Fruit fly (Drosophila melanogaster) whole organism, prepupa: Measurements from ENCODE around the gene Gr21a.
A peak's percentile ranks its signal among the peaks of the same experiment; 100 is the strongest.

Experiments
- Blimp-1 ChIP-seq: fragments of 200-800 bp; sonication (Bioruptor generic); optimal IDR thresholded peaks from 3 replicates; lab custom pipeline; 2017; ENCODE audit warnings: missing biosample characterization, missing genetic modification characterization, mild to moderate bottlenecking, moderate library complexity, missing genetic modification reagents
- CG10631 ChIP-seq: fragments of 200-800 bp; sonication (Bioruptor generic); optimal IDR thresholded peaks from 2 replicates; lab custom pipeline; 2016; ENCODE audit warnings: missing biosample characterization, missing genetic modification characterization
- CG11294 ChIP-seq: fragments of 200-800 bp; sonication (Bioruptor generic); IDR thresholded peaks from 2 replicates; pipeline ENCODE4 v1.3.6; 2022; ENCODE audit warnings: missing biosample characterization, missing genetic modification characterization
- CG11902 ChIP-seq: fragments of 200-800 bp; sonication (Bioruptor generic); optimal IDR thresholded peaks from 3 replicates; lab custom pipeline; 2016; ENCODE audit warnings: missing biosample characterization, missing genetic modification characterization
- CG16779 ChIP-seq: fragments of 200-800 bp; sonication (Bioruptor generic); optimal IDR thresholded peaks from 3 replicates; lab custom pipeline; 2017; ENCODE audit warnings: missing biosample characterization, mild to moderate bottlenecking, missing genetic modification characterization
- CG32006 ChIP-seq: fragments of 200-800 bp; sonication (Bioruptor generic); optimal IDR thresholded peaks from 3 replicates; lab custom pipeline; 2017; ENCODE audit warnings: missing biosample characterization, mild to moderate bottlenecking, missing genetic modification characterization
- CG34406 ChIP-seq: fragments of 200-800 bp; sonication (Bioruptor generic); optimal IDR thresholded peaks from 3 replicates; lab custom pipeline; 2016; ENCODE audit warnings: missing biosample characterization, missing genetic modification characterization
- CG4318 ChIP-seq: fragments of 200-800 bp; sonication (Bioruptor generic); optimal IDR thresholded peaks from 3 replicates; lab custom pipeline; 2017; ENCODE audit warnings: missing biosample characterization, mild to moderate bottlenecking, missing genetic modification characterization
- CG6163 ChIP-seq: fragments of 200-800 bp; sonication (Bioruptor generic); IDR thresholded peaks from 3 replicates; pipeline ENCODE4 v1.3.6; 2022; ENCODE audit warnings: missing biosample characterization, missing genetic modification characterization
- CG6808 ChIP-seq: fragments of 200-800 bp; sonication (Bioruptor generic); optimal IDR thresholded peaks from 3 replicates; lab custom pipeline; 2017; ENCODE audit warnings: missing biosample characterization, missing genetic modification characterization, mild to moderate bottlenecking, moderate library complexity, missing genetic modification reagents
- CG6854 ChIP-seq: fragments of 200-800 bp; sonication (Bioruptor generic); optimal IDR thresholded peaks from 2 replicates; lab custom pipeline; 2017; ENCODE audit warnings: missing biosample characterization, mild to moderate bottlenecking, missing genetic modification characterization
- CG8319 ChIP-seq: fragments of 200-800 bp; sonication (Bioruptor generic); optimal IDR thresholded peaks from 3 replicates; lab custom pipeline; 2016; ENCODE audit warnings: missing biosample characterization, missing genetic modification characterization
- CG8632 ChIP-seq: fragments of 200-800 bp; sonication (Bioruptor generic); optimal IDR thresholded peaks from 3 replicates; lab custom pipeline; 2016; ENCODE audit warnings: missing biosample characterization, missing genetic modification characterization
- Eip78C ChIP-seq: fragments of 200-800 bp; sonication (Bioruptor generic); peaks from one replicate; lab custom pipeline; 2016; ENCODE audit warnings: missing biosample characterization, missing genetic modification characterization
- Eip93F ChIP-seq: fragments of 200-800 bp; sonication (Bioruptor generic); optimal IDR thresholded peaks from 2 replicates; lab custom pipeline; 2016; ENCODE audit warnings: missing biosample characterization, mild to moderate bottlenecking, missing genetic modification characterization
- Gug ChIP-seq: fragments of 200-800 bp; sonication (Bioruptor generic); IDR thresholded peaks from 2 replicates; pipeline ENCODE4 v1.3.6; 2022; ENCODE audit warnings: missing biosample characterization, missing genetic modification characterization
- Hr4 ChIP-seq: fragments of 200-800 bp; sonication (Bioruptor generic); optimal IDR thresholded peaks from 3 replicates; lab custom pipeline; 2016; ENCODE audit warnings: missing biosample characterization, missing genetic modification characterization
- Met ChIP-seq: fragments of 200-800 bp; sonication (Bioruptor generic); optimal IDR thresholded peaks from 3 replicates; lab custom pipeline; 2016; ENCODE audit warnings: missing biosample characterization, missing genetic modification characterization
- Smox ChIP-seq: fragments of 200-800 bp; sonication (Bioruptor generic); optimal IDR thresholded peaks from 3 replicates; lab custom pipeline; 2016; ENCODE audit warnings: missing biosample characterization, missing genetic modification characterization
- Sox102F ChIP-seq: fragments of 200-800 bp; sonication (Bioruptor generic); optimal IDR thresholded peaks from 2 replicates; lab custom pipeline; 2016; ENCODE audit warnings: missing biosample characterization, mild to moderate bottlenecking, missing genetic modification characterization
- achi ChIP-seq: fragments of 200-800 bp; sonication (Bioruptor generic); optimal IDR thresholded peaks from 3 replicates; lab custom pipeline; 2016; ENCODE audit warnings: missing biosample characterization, missing genetic modification characterization
- acj6 ChIP-seq: fragments of 200-800 bp; sonication (Bioruptor generic); optimal IDR thresholded peaks from 3 replicates; lab custom pipeline; 2016; ENCODE audit warnings: missing biosample characterization, missing genetic modification characterization
- dac ChIP-seq: fragments of 200-800 bp; sonication (Bioruptor generic); optimal IDR thresholded peaks from 2 replicates; lab custom pipeline; 2017; ENCODE audit warnings: missing biosample characterization, mild to moderate bottlenecking, missing genetic modification characterization
- eg ChIP-seq: fragments of 200-800 bp; sonication (Bioruptor generic); IDR thresholded peaks from 3 replicates; pipeline ENCODE4 v1.3.6; 2022; ENCODE audit warnings: missing biosample characterization, missing genetic modification characterization
- esn ChIP-seq: fragments of 200-800 bp; sonication (Bioruptor generic); optimal IDR thresholded peaks from 2 replicates; lab custom pipeline; 2016; ENCODE audit warnings: missing biosample characterization, mild to moderate bottlenecking, missing genetic modification characterization, moderate library complexity
- fd59A ChIP-seq: fragments of 200-800 bp; sonication (Bioruptor generic); optimal IDR thresholded peaks from 2 replicates; lab custom pipeline; 2017; ENCODE audit warnings: missing biosample characterization, mild to moderate bottlenecking, missing genetic modification characterization, missing genetic modification reagents
- fkh ChIP-seq: fragments of 200-800 bp; sonication (Bioruptor generic); optimal IDR thresholded peaks from 3 replicates; lab custom pipeline; 2017; ENCODE audit warnings: missing biosample characterization, mild to moderate bottlenecking, missing genetic modification characterization, moderate library complexity
- lz ChIP-seq: fragments of 200-800 bp; sonication (Bioruptor generic); optimal IDR thresholded peaks from 3 replicates; lab custom pipeline; 2016; ENCODE audit warnings: missing biosample characterization, missing genetic modification characterization
- spab ChIP-seq: fragments of 200-800 bp; sonication (Bioruptor generic); optimal IDR thresholded peaks from 2 replicates; lab custom pipeline; 2017; ENCODE audit warnings: missing biosample characterization, mild to moderate bottlenecking, missing genetic modification characterization, missing genetic modification reagents
- ss ChIP-seq, 2 experiments: fragments of 200-800 bp; sonication (Bioruptor generic); optimal IDR thresholded peaks; 2 replicates in 1 of 2; 3 replicates in 1 of 2; lab custom pipeline; 2017 to 2018; ENCODE audit warnings: mild to moderate bottlenecking in 2 of 2, missing biosample characterization in 2 of 2, missing genetic modification characterization in 2 of 2, moderate library complexity in 1 of 2
- svp ChIP-seq: fragments of 200-800 bp; sonication (Bioruptor generic); peaks from one replicate; lab custom pipeline; 2016; ENCODE audit warnings: missing biosample characterization, missing genetic modification characterization
- topi ChIP-seq: fragments of 200-800 bp; sonication (Bioruptor generic); optimal IDR thresholded peaks from 3 replicates; lab custom pipeline; 2016; ENCODE audit warnings: missing biosample characterization, missing genetic modification characterization

The Gr21a gene

DNA sequence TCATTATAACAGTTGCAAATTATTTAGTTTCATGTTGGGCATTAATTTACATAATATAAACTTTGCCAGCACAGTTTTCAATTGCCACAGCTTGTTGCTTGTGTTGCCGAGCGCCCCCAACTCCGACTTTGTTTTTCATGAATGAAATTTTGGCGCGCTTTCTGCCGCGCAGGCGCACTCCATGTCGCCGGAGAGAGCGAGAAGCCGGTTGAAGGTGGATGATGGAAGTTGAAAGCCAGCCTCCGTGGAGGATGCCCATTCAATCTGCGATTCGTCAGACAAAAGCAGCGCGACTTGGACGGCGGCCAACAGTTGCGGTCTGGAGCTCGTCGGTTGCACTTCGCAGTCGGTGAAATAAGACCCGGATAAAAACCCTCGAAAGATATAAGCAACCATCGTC, 30.0 kb upstream of the Gr21a start:
- no peak for TF ChIP-seq Gug (GFP tag; lab: Robert Waterston, UW)
- no peak for TF ChIP-seq CG8632
- no peak for TF ChIP-seq CG11294 (GFP tag; lab: Robert Waterston, UW)
- no peak for TF ChIP-seq spab
- TF ChIP-seq CG11902 (GFP tag; lab: Kevin White, UChicago), result no peak
- no peak for TF ChIP-seq CG4318
- no peak for TF ChIP-seq eg (GFP tag; lab: Robert Waterston, UW)
- TF ChIP-seq CG6854 (GFP tag; lab: Kevin White, UChicago), result no peak
- no peak for TF ChIP-seq Sox102F
- TF ChIP-seq lz, result no peak
- TF ChIP-seq Hr4 (GFP tag; lab: Kevin White, UChicago), result no peak
- no peak for TF ChIP-seq CG6163 (GFP tag; lab: Robert Waterston, UW)
- no peak for TF ChIP-seq achi
- no peak for TF ChIP-seq Eip78C (GFP tag; lab: Kevin White, UChicago)
- no peak for TF ChIP-seq Blimp-1 (GFP tag; lab: Kevin White, UChicago)
- no peak for TF ChIP-seq Eip93F
- no peak for TF ChIP-seq Smox
- TF ChIP-seq, all 60 proteins: peak for 0

DNA sequence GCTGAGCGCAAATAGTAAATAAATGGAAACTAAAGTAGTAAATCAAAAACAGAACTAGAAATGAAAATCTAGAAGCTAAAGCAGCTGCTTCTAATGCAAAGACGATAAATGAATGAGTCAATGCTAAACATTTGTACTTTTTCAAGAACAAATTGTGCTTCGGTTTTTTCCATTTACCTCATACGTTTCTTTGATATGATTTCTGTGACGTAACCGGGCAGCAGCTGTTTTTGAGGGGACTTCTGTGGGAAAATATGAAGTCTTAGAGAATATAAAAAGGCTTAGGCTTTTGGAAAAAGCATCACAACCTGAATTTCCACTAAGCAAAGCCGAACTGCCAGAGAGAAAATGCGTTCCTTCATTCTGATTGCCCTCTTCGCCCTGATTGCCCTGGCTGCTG, 7.0 kb upstream of the Gr21a start, which contains the start of gene CG12506:
Gene CG12506, plus strand, starts transcription at position 301 of the 400 bp plus-strand sequence.
- no peak for TF ChIP-seq lz
- no peak for TF ChIP-seq CG6163 (GFP tag; lab: Robert Waterston, UW)
- peak; percentile 7 for TF ChIP-seq fkh (GFP tag; lab: Kevin White, UChicago)

DNA sequence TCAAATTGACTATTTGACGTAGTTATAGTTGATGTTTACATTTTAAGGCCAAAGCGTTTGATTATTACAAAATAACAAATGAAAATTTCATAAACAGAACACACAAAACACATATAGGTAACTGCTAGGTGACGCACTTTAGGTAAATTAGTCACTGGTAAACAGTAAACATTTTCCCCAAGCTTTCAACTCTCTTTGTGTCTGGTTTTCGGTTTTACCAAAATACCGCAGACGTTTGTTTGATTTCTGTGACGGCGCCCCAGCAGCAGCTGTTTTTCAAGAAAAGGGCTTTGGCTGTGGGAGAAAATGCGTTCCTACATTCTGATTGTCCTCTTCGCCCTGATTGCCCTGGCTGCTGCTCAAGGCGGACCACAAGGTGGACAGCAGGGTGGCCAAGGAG, 4.0 kb upstream of the Gr21a start, which contains the start of gene CG13946:
Gene CG13946, plus strand, starts transcription at position 301 of the 400 bp plus-strand sequence.
- TF ChIP-seq fkh (GFP tag; lab: Kevin White, UChicago) (peak; percentile 3), Sox102F (no peak)

DNA sequence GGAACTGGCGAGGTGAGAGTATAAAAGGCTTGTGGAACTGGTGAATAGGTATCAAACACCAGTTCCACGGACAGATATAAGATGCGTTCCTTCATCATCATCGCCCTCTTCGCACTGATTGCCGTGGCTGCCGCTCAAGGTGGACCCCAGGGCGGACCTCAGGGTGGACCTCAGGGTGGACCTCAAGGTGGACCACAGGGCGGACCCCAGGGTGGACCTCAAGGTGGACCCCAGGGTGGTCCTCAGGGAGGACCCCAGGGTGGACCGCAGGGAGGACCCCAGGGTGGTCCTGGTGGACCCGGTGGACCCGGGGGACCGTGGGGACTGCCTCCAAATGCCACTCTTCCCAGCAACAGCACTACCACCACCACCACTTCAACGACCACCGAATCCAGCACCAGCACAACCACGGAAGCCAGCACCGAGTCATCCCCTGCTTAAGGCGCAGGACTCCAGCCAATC, 1.1 kb upstream of the Gr21a start, which contains the start of gene CG13947:
Gene CG13947, plus strand, starts transcription at position 51 of the 462 bp plus-strand sequence.
- TF ChIP-seq achi, result no peak
- no peak for TF ChIP-seq topi
- no peak for TF ChIP-seq spab
- no peak for TF ChIP-seq dac

DNA sequence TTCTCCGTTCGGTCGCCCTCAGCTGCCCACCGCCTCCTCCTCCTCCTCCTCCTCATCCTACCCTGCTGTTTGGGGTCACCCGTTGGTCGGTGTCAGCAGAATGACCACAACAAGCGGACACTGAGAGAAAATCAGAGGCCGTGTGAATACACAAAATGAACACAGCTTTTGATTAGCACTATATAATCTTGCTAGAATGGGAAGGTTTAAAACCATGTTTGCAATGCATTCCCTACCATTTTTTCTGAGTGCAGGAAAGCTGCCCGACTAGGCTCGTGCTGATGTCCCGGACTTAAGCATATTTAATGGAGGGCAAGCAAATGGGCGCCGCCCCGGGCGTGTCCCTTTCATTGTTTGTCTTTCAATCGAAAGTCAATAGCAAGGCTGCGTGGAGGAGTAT, 569 bp downstream of the Gr21a start:
- TF ChIP-seq Smox (no peak), CG16779 (tag; lab: Kevin White, UChicago) (no peak), Gug (GFP tag; lab: Robert Waterston, UW) (no peak), fkh (GFP tag; lab: Kevin White, UChicago) (no peak), achi (no peak), Sox102F (no peak), CG8319 (no peak), fd59A (GFP tag; lab: Kevin White, UChicago) (no peak), CG6854 (GFP tag; lab: Kevin White, UChicago) (no peak), lz (no peak)

DNA sequence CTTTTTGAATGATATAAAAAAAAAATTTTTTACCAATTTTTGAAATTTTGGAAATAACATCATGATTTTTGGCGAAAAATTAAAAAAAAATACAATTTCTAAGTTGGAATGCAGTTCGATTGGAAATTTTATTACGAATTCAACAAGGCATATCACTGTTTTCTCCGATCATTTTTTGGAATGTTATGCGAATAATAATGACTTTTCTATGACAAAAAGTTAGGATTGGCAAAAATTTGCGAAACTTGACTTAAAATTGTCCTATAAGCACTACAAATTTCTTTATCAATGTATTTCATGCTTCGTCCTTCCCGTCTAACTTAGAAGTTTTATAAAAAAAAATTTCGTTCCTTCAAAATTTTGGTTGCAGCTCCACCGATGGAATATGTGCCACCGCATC, 3.8 kb downstream of the Gr21a start, which contains the start of gene CG3544:
Gene CG3544, plus strand, starts transcription at position 301 of the 400 bp plus-strand sequence.
- no peak for TF ChIP-seq CG11902 (GFP tag; lab: Kevin White, UChicago)
- TF ChIP-seq CG8632, result no peak
- TF ChIP-seq dac, result no peak
- TF ChIP-seq CG34406, result no peak
- TF ChIP-seq esn, result no peak
- no peak for TF ChIP-seq CG8319
- TF ChIP-seq CG10631 (GFP tag; lab: Kevin White, UChicago), result no peak
- no peak for TF ChIP-seq Eip78C (GFP tag; lab: Kevin White, UChicago)
- no peak for TF ChIP-seq ss (GFP tag; optimal IDR thresholded peaks at IDR 0.05; lab: Kevin White, UChicago)
- no peak for TF ChIP-seq Gug (GFP tag; lab: Robert Waterston, UW)
- TF ChIP-seq CG32006, result no peak
- TF ChIP-seq CG6808, result no peak

DNA sequence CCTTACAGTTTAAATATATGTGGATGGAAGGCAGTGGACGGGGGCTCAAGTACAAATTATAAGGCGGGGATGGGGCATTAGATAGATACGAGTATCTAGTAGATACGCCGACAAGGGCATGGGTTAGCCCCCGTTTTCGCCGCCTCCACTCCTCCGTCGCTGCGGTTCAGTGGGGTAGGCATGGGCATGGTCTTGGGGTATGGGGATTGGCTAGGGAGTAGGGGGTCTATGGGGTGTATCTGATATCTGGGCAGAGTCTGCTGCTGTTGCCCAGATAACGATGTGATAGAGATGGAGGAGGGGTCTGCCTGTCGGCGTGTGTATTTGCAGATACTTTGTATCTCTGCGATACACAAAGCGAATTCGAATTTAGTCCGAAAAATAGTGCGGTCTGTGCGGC, 9.7 kb downstream of the Gr21a start:
- TF ChIP-seq svp (GFP tag; lab: Kevin White, UChicago), result peak; percentile 39
- peak; percentile 53 for TF ChIP-seq fkh (GFP tag; lab: Kevin White, UChicago)
- no peak for TF ChIP-seq acj6 (GFP tag; lab: Kevin White, UChicago)
- no peak for TF ChIP-seq Met (GFP tag; lab: Kevin White, UChicago)
